Fruit fly (Drosophila melanogaster) whole organism, embryonic: ENCODE data around the gene IntS4.

Experiments
- Adf1 ChIP-seq: fragments of 200-800 bp; sonication (Bioruptor generic); IDR thresholded peaks from 2 replicates; pipeline ENCODE4 v1.3.6; 2022; ENCODE audit warnings: missing biosample characterization, missing genetic modification characterization
- CG1024 ChIP-seq: fragments of 200-800 bp; sonication (Bioruptor generic); IDR thresholded peaks from 2 replicates; pipeline ENCODE4 v1.3.6; 2022; ENCODE audit warnings: missing biosample characterization, missing genetic modification characterization
- CG11696 ChIP-seq: fragments of 200-800 bp; sonication (Bioruptor generic); IDR thresholded peaks from 2 replicates; pipeline ENCODE4 v1.3.6; 2022; ENCODE audit warnings: missing biosample characterization, missing genetic modification characterization
- CG14014 ChIP-seq: fragments of 200-800 bp; sonication (Bioruptor generic); IDR thresholded peaks from 2 replicates; pipeline ENCODE4 v1.3.6; 2022; ENCODE audit warnings: missing biosample characterization, missing genetic modification characterization
- CG1603 ChIP-seq: fragments of 200-800 bp; sonication (Bioruptor generic); optimal IDR thresholded peaks from 2 replicates; lab custom pipeline; 2019; ENCODE audit warnings: missing biosample characterization, mild to moderate bottlenecking, missing genetic modification characterization, moderate library complexity
- CG17328 ChIP-seq: fragments of 200-800 bp; sonication (Bioruptor generic); IDR thresholded peaks from 2 replicates; pipeline ENCODE4 v1.3.6; 2022; ENCODE audit warnings: missing biosample characterization, missing genetic modification characterization
- CG17802 ChIP-seq: fragments of 200-800 bp; sonication (Bioruptor generic); optimal IDR thresholded peaks from 2 replicates; lab custom pipeline; 2018; ENCODE audit warnings: missing biosample characterization, mild to moderate bottlenecking, missing genetic modification characterization, moderate library complexity
- CG2202 ChIP-seq: fragments of 200-800 bp; sonication (Bioruptor generic); optimal IDR thresholded peaks from 2 replicates; lab custom pipeline; 2018; ENCODE audit warnings: missing biosample characterization, mild to moderate bottlenecking, missing genetic modification characterization
- CG2889 ChIP-seq: fragments of 200-800 bp; sonication (Bioruptor generic); IDR thresholded peaks from 3 replicates; pipeline ENCODE4 v1.3.6; 2022; ENCODE audit warnings: missing biosample characterization, missing genetic modification characterization
- CG30403 ChIP-seq: fragments of 200-800 bp; sonication (Bioruptor generic); optimal IDR thresholded peaks from 3 replicates; lab custom pipeline; 2016; ENCODE audit warnings: missing biosample characterization, missing genetic modification characterization
- CG31441 ChIP-seq: fragments of 200-800 bp; sonication (Bioruptor generic); IDR thresholded peaks from 2 replicates; pipeline ENCODE4 v1.3.6; 2022; ENCODE audit warnings: missing biosample characterization, missing genetic modification characterization
- CG33557 ChIP-seq: fragments of 200-800 bp; sonication (Bioruptor generic); optimal IDR thresholded peaks from 2 replicates; lab custom pipeline; 2019; ENCODE audit warnings: missing biosample characterization, mild to moderate bottlenecking, missing genetic modification characterization, moderate library complexity
- CG3726 ChIP-seq: fragments of 200-800 bp; sonication (Bioruptor generic); IDR thresholded peaks from 3 replicates; pipeline ENCODE4, ENCODE4 v1.3.6; 2022; ENCODE audit warnings: missing biosample characterization, missing genetic modification characterization
- CG4282 ChIP-seq: fragments of 200-800 bp; sonication (Bioruptor generic); optimal IDR thresholded peaks from 2 replicates; lab custom pipeline; 2016; ENCODE audit warnings: missing biosample characterization, missing genetic modification characterization
- CG6175 ChIP-seq: fragments of 200-800 bp; sonication (Bioruptor generic); IDR thresholded peaks from 3 replicates; pipeline ENCODE4 v1.3.6; 2022; ENCODE audit warnings: missing biosample characterization, missing genetic modification characterization
- CG7839 ChIP-seq: fragments of 200-800 bp; sonication (Bioruptor generic); optimal IDR thresholded peaks from 3 replicates; lab custom pipeline; 2018; ENCODE audit warnings: missing biosample characterization, mild to moderate bottlenecking, missing genetic modification characterization, moderate library complexity
- CG9437 ChIP-seq: fragments of 200-800 bp; sonication (Bioruptor generic); optimal IDR thresholded peaks from 2 replicates; lab custom pipeline; 2018; ENCODE audit warnings: missing biosample characterization, mild to moderate bottlenecking, missing genetic modification characterization
- CoRest ChIP-seq: fragments of 200-800 bp; sonication (Bioruptor generic); optimal IDR thresholded peaks from 3 replicates; lab custom pipeline; 2018; ENCODE audit warnings: missing biosample characterization, mild to moderate bottlenecking, missing genetic modification characterization, moderate library complexity
- Dll ChIP-seq: fragments of 200-800 bp; sonication (Bioruptor generic); IDR thresholded peaks from 4 replicates; pipeline ENCODE4 v1.3.6; 2022; ENCODE audit warnings: missing biosample characterization, missing genetic modification characterization; ENCODE audit not compliant: partially characterized antibody
- Dp ChIP-seq: fragments of 200-800 bp; sonication (Bioruptor generic); optimal IDR thresholded peaks from 2 replicates; lab custom pipeline; 2018; ENCODE audit warnings: missing biosample characterization, mild to moderate bottlenecking, missing genetic modification characterization, moderate library complexity
- H2.0 ChIP-seq: fragments of 200-800 bp; sonication (Bioruptor generic); IDR thresholded peaks from 2 replicates; pipeline ENCODE4 v1.3.6; 2022; ENCODE audit warnings: missing biosample characterization, missing genetic modification characterization
- HHEX ChIP-seq: fragments of 200-800 bp; sonication (Bioruptor generic); optimal IDR thresholded peaks from 3 replicates; lab custom pipeline; 2017; ENCODE audit warnings: missing biosample characterization, mild to moderate bottlenecking, missing genetic modification characterization, missing genetic modification reagents
- Ravus ChIP-seq: fragments of 200-800 bp; sonication (Bioruptor generic); IDR thresholded peaks from 2 replicates; pipeline ENCODE4 v1.3.6; 2022; ENCODE audit warnings: missing biosample characterization, missing genetic modification characterization
- Sox100B ChIP-seq: fragments of 200-800 bp; sonication (Bioruptor generic); optimal IDR thresholded peaks from 3 replicates; lab custom pipeline; 2018; ENCODE audit warnings: missing biosample characterization, mild to moderate bottlenecking, missing genetic modification characterization
- Sox102F ChIP-seq: fragments of 200-800 bp; sonication (Bioruptor generic); optimal IDR thresholded peaks from 2 replicates; lab custom pipeline; 2018; ENCODE audit warnings: missing biosample characterization, mild to moderate bottlenecking, missing genetic modification characterization, moderate library complexity
- Stat92E ChIP-seq, 3 experiments: fragments of >200 bp in 2 of 3; fragments of 200-800 bp in 1 of 3; sonication (Bioruptor generic) in 1 of 3; optimal IDR thresholded peaks; 2 replicates each; lab custom pipeline; 2017 to 2019; ENCODE audit warnings: missing biosample characterization in 3 of 3, missing genetic modification characterization in 3 of 3, mild to moderate bottlenecking in 1 of 3, moderate library complexity in 1 of 3
- ab ChIP-seq: fragments of 200-800 bp; sonication (Bioruptor generic); optimal IDR thresholded peaks from 2 replicates; lab custom pipeline; 2016; ENCODE audit warnings: missing biosample characterization, missing genetic modification characterization
- ara ChIP-seq: fragments of 200-800 bp; sonication (Bioruptor generic); IDR thresholded peaks from 2 replicates; pipeline ENCODE4 v1.3.6; 2022; ENCODE audit warnings: missing biosample characterization, missing genetic modification characterization
- bbx ChIP-seq: fragments of 200-800 bp; sonication (Bioruptor generic); IDR thresholded peaks from 2 replicates; pipeline ENCODE4 v1.3.6; 2022; ENCODE audit warnings: missing biosample characterization, missing genetic modification characterization; ENCODE audit not compliant: partially characterized antibody
- bigmax ChIP-seq: fragments of 200-800 bp; sonication (Bioruptor generic); optimal IDR thresholded peaks from 2 replicates; lab custom pipeline; 2018; ENCODE audit warnings: missing biosample characterization, mild to moderate bottlenecking, missing genetic modification characterization
- cad ChIP-seq: fragments of >200 bp; optimal IDR thresholded peaks from 2 replicates; lab custom pipeline; 2017; ENCODE audit warnings: missing biosample characterization, missing genetic modification characterization
- chm ChIP-seq: fragments of 200-800 bp; sonication (Bioruptor generic); IDR thresholded peaks from 2 replicates; pipeline ENCODE4 v1.3.6; 2022; ENCODE audit warnings: missing biosample characterization, missing genetic modification characterization
- dimm ChIP-seq: fragments of 200-800 bp; sonication (Bioruptor generic); IDR thresholded peaks from 2 replicates; pipeline ENCODE4 v1.3.6; 2022; ENCODE audit warnings: missing biosample characterization, missing genetic modification characterization
- dpn ChIP-seq, 2 experiments: fragments of 200-800 bp; sonication (Bioruptor generic); optimal IDR thresholded peaks; 3 replicates each; lab custom pipeline; 2016; ENCODE audit warnings: missing biosample characterization in 2 of 2, missing genetic modification characterization in 2 of 2
- fd102C ChIP-seq: fragments of 200-800 bp; sonication (Bioruptor generic); optimal IDR thresholded peaks from 2 replicates; lab custom pipeline; 2018; ENCODE audit warnings: missing biosample characterization, mild to moderate bottlenecking, missing genetic modification characterization, moderate library complexity
- fd64A ChIP-seq: fragments of 200-800 bp; sonication (Bioruptor generic); optimal IDR thresholded peaks from 3 replicates; lab custom pipeline; 2018; ENCODE audit warnings: missing biosample characterization, mild to moderate bottlenecking, missing genetic modification characterization
- fd96Cb ChIP-seq: fragments of 200-800 bp; sonication (Bioruptor generic); optimal IDR thresholded peaks from 2 replicates; lab custom pipeline; 2018; ENCODE audit warnings: missing biosample characterization, mild to moderate bottlenecking, missing genetic modification characterization, moderate library complexity
- her ChIP-seq: fragments of 200-800 bp; sonication (Bioruptor generic); optimal IDR thresholded peaks from 2 replicates; lab custom pipeline; 2016; ENCODE audit warnings: missing biosample characterization, missing genetic modification characterization
- jumu ChIP-seq: fragments of 200-800 bp; sonication (Bioruptor generic); optimal IDR thresholded peaks from 3 replicates; lab custom pipeline; 2016; ENCODE audit warnings: missing biosample characterization, missing genetic modification characterization
- lilli ChIP-seq: fragments of 200-800 bp; sonication (Bioruptor generic); optimal IDR thresholded peaks from 3 replicates; lab custom pipeline; 2016; ENCODE audit warnings: missing biosample characterization, missing genetic modification characterization
- mam ChIP-seq: fragments of 200-800 bp; sonication (Bioruptor generic); optimal IDR thresholded peaks from 3 replicates; lab custom pipeline; 2016; ENCODE audit warnings: missing biosample characterization, missing genetic modification characterization
- nmo ChIP-seq: fragments of 200-800 bp; sonication (Bioruptor generic); optimal IDR thresholded peaks from 2 replicates; lab custom pipeline; 2018; ENCODE audit warnings: missing biosample characterization, mild to moderate bottlenecking, missing genetic modification characterization, moderate library complexity
- pan ChIP-seq, 4 experiments: fragments of >200 bp in 3 of 4; fragments of 200-800 bp in 1 of 4; sonication (Bioruptor generic) in 1 of 4; optimal IDR thresholded peaks in 3 of 4; IDR thresholded peaks in 1 of 4; 2 replicates each; pipeline versions ENCODE4 v1.3.6 to Lab custom; 2017 to 2022; ENCODE audit warnings: missing biosample characterization in 2 of 4, missing genetic modification characterization in 2 of 4, mixed read lengths in 1 of 4
- pho ChIP-seq: fragments of 200-800 bp; sonication (Bioruptor generic); optimal IDR thresholded peaks from 2 replicates; lab custom pipeline; 2016; ENCODE audit warnings: missing biosample characterization, missing genetic modification characterization
- prd ChIP-seq, 3 experiments: fragments of >200 bp in 2 of 3; fragments of 200-800 bp in 1 of 3; sonication (Bioruptor generic) in 1 of 3; optimal IDR thresholded peaks in 2 of 3; IDR thresholded peaks in 1 of 3; 2 replicates in 2 of 3; 3 replicates in 1 of 3; pipeline versions ENCODE4 v1.3.6 to Lab custom; 2017 to 2022; ENCODE audit warnings: missing biosample characterization in 1 of 3, missing genetic modification characterization in 1 of 3
- rib ChIP-seq: fragments of 200-800 bp; sonication (Bioruptor generic); IDR thresholded peaks from 2 replicates; pipeline ENCODE4 v1.3.6; 2022; ENCODE audit warnings: missing biosample characterization, missing genetic modification characterization
- seq ChIP-seq: fragments of 200-800 bp; sonication (Bioruptor generic); IDR thresholded peaks from 2 replicates; pipeline ENCODE4 v1.3.6; 2022; ENCODE audit warnings: missing biosample characterization, missing genetic modification characterization
- stwl ChIP-seq: fragments of 200-800 bp; sonication (Bioruptor generic); optimal IDR thresholded peaks from 3 replicates; lab custom pipeline; 2018; ENCODE audit warnings: missing biosample characterization, mild to moderate bottlenecking, missing genetic modification characterization, moderate library complexity
- tgo ChIP-seq: fragments of 200-800 bp; sonication (Bioruptor generic); IDR thresholded peaks from 3 replicates; pipeline ENCODE4 v1.3.6; 2022; ENCODE audit warnings: missing biosample characterization, missing genetic modification characterization
- zfh2 ChIP-seq: fragments of 200-800 bp; sonication (Bioruptor generic); optimal IDR thresholded peaks from 2 replicates; lab custom pipeline; 2016; ENCODE audit warnings: missing biosample characterization, missing genetic modification characterization

Gene IntS4

DNA sequence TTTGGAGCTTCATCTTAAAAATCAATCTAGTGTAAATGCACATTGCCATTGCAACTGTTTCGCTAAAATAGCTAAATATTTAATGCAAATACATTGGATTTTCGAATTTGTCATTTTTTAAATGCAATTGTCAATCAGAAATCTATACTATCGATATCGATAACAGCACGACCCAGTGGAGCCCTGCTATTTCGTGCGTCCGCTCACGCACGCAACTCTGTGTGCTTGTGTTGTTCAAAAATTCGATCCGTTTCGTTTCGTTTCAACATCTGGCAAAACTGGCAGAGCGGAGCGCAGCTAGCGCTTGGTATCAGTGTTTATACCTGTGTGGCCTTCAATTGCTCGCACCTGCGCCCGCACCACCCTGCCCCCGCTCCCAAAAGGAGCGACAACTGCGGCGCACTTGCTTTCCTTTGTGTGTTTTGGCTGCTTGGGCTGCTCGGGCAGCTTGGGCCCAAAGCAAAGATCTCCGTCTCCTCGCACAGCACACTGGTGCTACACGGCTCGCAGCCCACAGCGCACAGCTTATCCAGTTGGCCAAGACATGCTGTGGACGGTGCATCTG is 30.1 kb upstream of the IntS4 start, which contains the start of gene CG12081 (continued):
- TF ChIP-seq stwl (tag; lab: Kevin White, UChicago), result peak; percentile 91
- peak; percentile 91 for TF ChIP-seq bbx (GFP tag; lab: Robert Waterston, UW)
- peak; percentile 29; the same call in 1 of the 2 replicates for TF ChIP-seq Adf1 (GFP tag; lab: Robert Waterston, UW)
- TF ChIP-seq tgo (GFP tag; lab: Robert Waterston, UW), result no peak
- TF ChIP-seq dpn (GFP tag; optimal IDR thresholded peaks at IDR 0.05; lab: Kevin White, UChicago), result no peak
- TF ChIP-seq Sox100B (GFP tag; lab: Kevin White, UChicago), result no peak
- TF ChIP-seq Ravus (GFP tag; lab: Robert Waterston, UW), result no peak
- no peak for TF ChIP-seq CG33557 (GFP tag; lab: Kevin White, UChicago)
- peak; percentile 35 for TF ChIP-seq nmo
- no peak for TF ChIP-seq CG14014 (GFP tag; lab: Robert Waterston, UW)
- no peak for TF ChIP-seq ab (GFP tag; lab: Kevin White, UChicago)
- TF ChIP-seq fd102C (GFP tag; lab: Kevin White, UChicago), result no peak
- peak; percentile 88 for TF ChIP-seq CG1603 (tag; lab: Kevin White, UChicago)
- no peak for TF ChIP-seq CG3726 (GFP tag; lab: Robert Waterston, UW)
- TF ChIP-seq Dp (GFP tag; lab: Kevin White, UChicago), result peak; percentile 67
- no peak for TF ChIP-seq prd (optimal IDR thresholded peaks at IDR 0.05; lab: Kevin White, UChicago)
- no peak for TF ChIP-seq prd (GFP tag; IDR thresholded peaks at IDR 0.05; lab: Robert Waterston, UW)
- TF ChIP-seq CG6175 (GFP tag; lab: Robert Waterston, UW), result no peak
- TF ChIP-seq fd64A (GFP tag; lab: Kevin White, UChicago), result no peak
- no peak for TF ChIP-seq dimm (GFP tag; lab: Robert Waterston, UW)
- TF ChIP-seq CG1024 (GFP tag; lab: Robert Waterston, UW), result 0 out of 2 replicates have a peak, but pooled peaks have one; percentile 14
- no peak for TF ChIP-seq CG7839
- no peak for TF ChIP-seq CG31441 (GFP tag; lab: Robert Waterston, UW)
- TF ChIP-seq bigmax (GFP tag; lab: Kevin White, UChicago), result no peak
- TF ChIP-seq CG11696 (GFP tag; lab: Robert Waterston, UW), result no peak
- TF ChIP-seq chm, result no peak
- peak; percentile 90 for TF ChIP-seq Dll (GFP tag; lab: Robert Waterston, UW)
- TF ChIP-seq seq (GFP tag; lab: Robert Waterston, UW), result no peak
- no peak for TF ChIP-seq rib
- no peak for TF ChIP-seq jumu (GFP tag; lab: Kevin White, UChicago)
- no peak for TF ChIP-seq CG17328 (GFP tag; lab: Robert Waterston, UW)
- TF ChIP-seq pho, result no peak
- no peak for TF ChIP-seq H2.0 (GFP tag; lab: Robert Waterston, UW)
- TF ChIP-seq ara (GFP tag; lab: Robert Waterston, UW), result 0 out of 2 replicates have a peak, but pooled peaks have one; percentile 34
- TF ChIP-seq CG9437 (GFP tag; lab: Kevin White, UChicago), result no peak
- TF ChIP-seq CG2202 (tag; lab: Kevin White, UChicago), result no peak
- no peak for TF ChIP-seq HHEX (GFP tag; lab: Kevin White, UChicago)
- no peak for TF ChIP-seq mam
- no peak for TF ChIP-seq her (GFP tag; lab: Kevin White, UChicago)
- no peak for TF ChIP-seq pan (optimal IDR thresholded peaks at IDR 0.05; lab: Kevin White, UChicago)
- no peak for TF ChIP-seq pan (GFP tag; optimal IDR thresholded peaks at IDR 0.05 in 1 of 2, IDR thresholded peaks at IDR 0.05 in 1 of 2)
- peak; percentile 27 for TF ChIP-seq CoRest (tag; lab: Kevin White, UChicago)
- no peak for TF ChIP-seq zfh2 (GFP tag; lab: Kevin White, UChicago)
- TF ChIP-seq fd96Cb (tag; lab: Kevin White, UChicago), result no peak
- no peak for TF ChIP-seq CG4282 (GFP tag; lab: Kevin White, UChicago)
- TF ChIP-seq CG2889 (GFP tag; lab: Robert Waterston, UW), result no peak
- peak; percentile 75 for TF ChIP-seq CG17802 (tag; lab: Kevin White, UChicago)
- no peak for TF ChIP-seq CG30403 (GFP tag; lab: Kevin White, UChicago)
- no peak for TF ChIP-seq lilli (GFP tag; lab: Kevin White, UChicago)
- no peak for TF ChIP-seq Sox102F (GFP tag; lab: Kevin White, UChicago)
- no peak for TF ChIP-seq Stat92E (GFP tag; optimal IDR thresholded peaks at IDR 0.05; lab: Kevin White, UChicago)
- TF ChIP-seq cad (GFP tag; lab: Kevin White, UChicago), result no peak
